Fruit fly (Drosophila melanogaster): ENCODE results near the gene CRMP.

CRMP gene

DNA sequence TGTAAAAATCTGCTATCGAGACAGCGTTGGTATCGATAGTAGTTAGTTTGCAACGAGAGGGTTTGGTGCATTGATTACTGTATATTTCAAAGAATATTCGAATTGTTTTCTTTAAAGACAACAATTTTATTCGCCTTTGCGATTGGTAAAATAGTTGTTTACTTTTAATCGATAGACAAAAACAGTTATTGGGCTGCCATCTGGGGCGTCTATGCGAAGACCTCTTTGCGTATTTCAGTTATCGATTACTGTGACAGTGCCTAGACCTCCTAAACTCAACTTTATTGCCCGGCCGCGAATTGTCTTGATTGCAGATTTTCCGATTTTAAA lies 42.2 kb downstream of the CRMP start, which contains the start of gene Atu (continued):
- TF ChIP-seq CG3726 (GFP tag; IDR thresholded peaks at IDR 0.05): no peak
- peak; percentile 47 for TF ChIP-seq Xbp1 (GFP tag; optimal IDR thresholded peaks at IDR 0.05)
- no peak for TF ChIP-seq tio (GFP tag; optimal IDR thresholded peaks at IDR 0.05)
- TF ChIP-seq luna (GFP tag; optimal IDR thresholded peaks at IDR 0.05): no peak
- TF ChIP-seq Stat92E (GFP tag; optimal IDR thresholded peaks at IDR 0.05): no peak
- no peak for TF ChIP-seq Nf-YA (GFP tag; IDR thresholded peaks at IDR 0.05)
- TF ChIP-seq tin (GFP tag; optimal IDR thresholded peaks at IDR 0.05): peak; percentile 28
- no peak for TF ChIP-seq Camta (GFP tag; optimal IDR thresholded peaks at IDR 0.05)
- TF ChIP-seq bab2 (GFP tag; optimal IDR thresholded peaks at IDR 0.05): no peak
- TF ChIP-seq scrt (GFP tag; optimal IDR thresholded peaks at IDR 0.05): no peak
- TF ChIP-seq pho (GFP tag; optimal IDR thresholded peaks at IDR 0.05): peak; percentile 38
- peak; percentile 98 for TF ChIP-seq CG2116 (GFP tag; optimal IDR thresholded peaks at IDR 0.05)
- TF ChIP-seq CG11504 (tag; optimal IDR thresholded peaks at IDR 0.05): no peak
- TF ChIP-seq shn (GFP tag; optimal IDR thresholded peaks at IDR 0.05): peak; percentile 54
- TF ChIP-seq nom (GFP tag; optimal IDR thresholded peaks at IDR 0.05): no peak
- TF ChIP-seq repo (GFP tag; optimal IDR thresholded peaks at IDR 0.05): no peak
- peak; percentile 3 for TF ChIP-seq ewg (GFP tag; optimal IDR thresholded peaks at IDR 0.05)
- TF ChIP-seq CG16815 (GFP tag; optimal IDR thresholded peaks at IDR 0.05): no peak
- peak; percentile 46 for TF ChIP-seq CG18262 (tag; optimal IDR thresholded peaks at IDR 0.05)
- no peak for TF ChIP-seq CG1832 (GFP tag; optimal IDR thresholded peaks at IDR 0.05)
- TF ChIP-seq CG7271 (tag; optimal IDR thresholded peaks at IDR 0.05): no peak
- peak; percentile 2 for TF ChIP-seq CG3281 (GFP tag; optimal IDR thresholded peaks at IDR 0.05)
- no peak for TF ChIP-seq ash1 (GFP tag; optimal IDR thresholded peaks at IDR 0.05)
- TF ChIP-seq CG8478 (optimal IDR thresholded peaks at IDR 0.05): no peak
- TF ChIP-seq CG11398 (GFP tag; optimal IDR thresholded peaks at IDR 0.05): no peak
- TF ChIP-seq CG9817 (tag; optimal IDR thresholded peaks at IDR 0.05): peak; percentile 25
- TF ChIP-seq CG1792 (GFP tag; optimal IDR thresholded peaks at IDR 0.05): peak; percentile 99
- TF ChIP-seq HLHmδ (GFP tag; optimal IDR thresholded peaks at IDR 0.05): no peak
- no peak for TF ChIP-seq Taf1 (GFP tag; IDR thresholded peaks at IDR 0.05)
- TF ChIP-seq wdn (GFP tag; IDR thresholded peaks at IDR 0.05): no peak
- no peak for TF ChIP-seq CG17912 (GFP tag; optimal IDR thresholded peaks at IDR 0.05)
- TF ChIP-seq dati (GFP tag; IDR thresholded peaks at IDR 0.05): no peak
- TF ChIP-seq Ssrp (tag; optimal IDR thresholded peaks at IDR 0.05): no peak
- TF ChIP-seq CG16779 (GFP tag; IDR thresholded peaks at IDR 0.05): no peak
- peak; percentile 49 for TF ChIP-seq CG2712 (tag; optimal IDR thresholded peaks at IDR 0.05)
- TF ChIP-seq nerfin-2 (GFP tag; IDR thresholded peaks at IDR 0.05; ENCODE audit: partially characterized antibody): peak; percentile 85
- no peak for TF ChIP-seq CG10321 (GFP tag; IDR thresholded peaks at IDR 0.05)
- no peak for TF ChIP-seq ham (GFP tag; IDR thresholded peaks at IDR 0.05)
- no peak for TF ChIP-seq CG8281 (tag; optimal IDR thresholded peaks at IDR 0.05)
- peak; percentile 27 for TF ChIP-seq gfzf (GFP tag; optimal IDR thresholded peaks at IDR 0.05)
- peak; percentile 84 for TF ChIP-seq pzg (GFP tag; optimal IDR thresholded peaks at IDR 0.05)
- TF ChIP-seq CG18619 (GFP tag; optimal IDR thresholded peaks at IDR 0.05): no peak
- TF ChIP-seq bowl (GFP tag; IDR thresholded peaks at IDR 0.05): no peak
- TF ChIP-seq HLH54F (GFP tag; optimal IDR thresholded peaks at IDR 0.05): peak; percentile 39
- no peak for TF ChIP-seq Side (GFP tag; optimal IDR thresholded peaks at IDR 0.05)
- peak; percentile 87 for TF ChIP-seq amos (GFP tag; IDR thresholded peaks at IDR 0.05; ENCODE audit: partially characterized antibody)
- no peak for TF ChIP-seq CG31224 (GFP tag; IDR thresholded peaks at IDR 0.05)
- TF ChIP-seq CG1233 (GFP tag; optimal IDR thresholded peaks at IDR 0.05): no peak
- TF ChIP-seq nerfin-1 (tag; optimal IDR thresholded peaks at IDR 0.05): peak; percentile 18
- peak; percentile 88 for TF ChIP-seq sens (GFP tag)
- TF ChIP-seq CG17829 (tag; optimal IDR thresholded peaks at IDR 0.05): peak; percentile 49
- no peak for TF ChIP-seq CG14014 (GFP tag; IDR thresholded peaks at IDR 0.05)
